Worm (Caenorhabditis elegans): ENCODE results near the gene bcmo-1.

DNA sequence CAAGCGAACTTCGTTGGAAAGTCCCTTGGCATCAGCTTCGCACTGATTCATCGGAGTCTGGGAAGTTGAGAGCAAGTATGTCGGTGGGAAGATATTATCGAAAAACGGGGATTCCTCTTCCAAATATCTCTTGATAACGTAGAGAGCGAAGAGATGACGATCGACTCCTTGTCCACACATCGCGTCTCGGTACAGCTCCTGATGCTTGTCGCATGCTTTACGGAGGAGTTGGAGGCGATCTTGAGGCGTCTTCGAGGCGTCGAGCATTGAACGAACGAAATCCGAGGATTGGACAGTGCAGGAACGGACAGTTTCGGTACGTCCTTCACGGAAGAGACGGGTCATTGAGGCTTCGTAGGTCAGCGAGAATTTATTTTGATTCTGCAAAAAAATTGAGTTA, 41.0 kb upstream of the bcmo-1 start:
- TF ChIP-seq ceh-2 (tag; optimal IDR thresholded peaks at IDR 0.05) = no peak
- no peak for TF ChIP-seq pha-4 (tag; optimal IDR thresholded peaks at IDR 0.05)
- no peak for TF ChIP-seq nhr-232 (tag; optimal IDR thresholded peaks at IDR 0.05)
- no peak for TF ChIP-seq sox-4 (tag; optimal IDR thresholded peaks at IDR 0.05)
- no peak for TF ChIP-seq K09A11.1 (tag; optimal IDR thresholded peaks at IDR 0.05; ENCODE audit: insufficient read depth)
- TF ChIP-seq pha-2 (tag; optimal IDR thresholded peaks at IDR 0.05) = no peak
- no peak for TF ChIP-seq unc-86 (tag; optimal IDR thresholded peaks at IDR 0.05)
- no peak for TF ChIP-seq zip-5 (tag; optimal IDR thresholded peaks at IDR 0.05)
- TF ChIP-seq sox-2 (GFP tag; IDR thresholded peaks at IDR 0.05) = no peak
- TF ChIP-seq ceh-34 (tag; optimal IDR thresholded peaks at IDR 0.05) = no peak
- TF ChIP-seq pqm-1 (tag; optimal IDR thresholded peaks at IDR 0.05) = no peak
- TF ChIP-seq odd-2 (tag; optimal IDR thresholded peaks at IDR 0.05) = no peak
- TF ChIP-seq ttx-3 (tag; optimal IDR thresholded peaks at IDR 0.05) = no peak
